Fruit fly (Drosophila melanogaster) whole organism, embryonic: ENCODE data around the gene CG44044.

Source experiments
- Blimp-1 ChIP-seq: fragments of 200-800 bp; sonication (Bioruptor generic); optimal IDR thresholded peaks from 3 replicates; lab custom pipeline; 2018; ENCODE audit warnings: missing biosample characterization, missing genetic modification characterization, mild to moderate bottlenecking, moderate library complexity, missing genetic modification reagents
- CG10321 ChIP-seq: fragments of 200-800 bp; sonication (Bioruptor generic); IDR thresholded peaks from 2 replicates; pipeline ENCODE4 v1.3.6; 2022; ENCODE audit warnings: missing biosample characterization, missing genetic modification characterization
- CG10565 ChIP-seq: fragments of 200-800 bp; sonication (Bioruptor generic); optimal IDR thresholded peaks from 3 replicates; lab custom pipeline; 2016; ENCODE audit warnings: missing biosample characterization, mild to moderate bottlenecking, missing genetic modification characterization
- CG10654 ChIP-seq: fragments of 200-800 bp; sonication (Bioruptor generic); optimal IDR thresholded peaks from 2 replicates; lab custom pipeline; 2016; ENCODE audit warnings: missing biosample characterization, missing genetic modification characterization
- CG11504 ChIP-seq: fragments of 200-800 bp; sonication (Bioruptor generic); optimal IDR thresholded peaks from 3 replicates; lab custom pipeline; 2019; ENCODE audit warnings: missing biosample characterization, mild to moderate bottlenecking, missing genetic modification characterization, moderate library complexity
- CG11723 ChIP-seq: fragments of 200-800 bp; sonication (Bioruptor generic); optimal IDR thresholded peaks from 2 replicates; lab custom pipeline; 2017; ENCODE audit warnings: missing biosample characterization, mild to moderate bottlenecking, missing genetic modification characterization
- CG12236 ChIP-seq: fragments of 200-800 bp; sonication (Bioruptor generic); optimal IDR thresholded peaks from 2 replicates; lab custom pipeline; 2016; ENCODE audit warnings: missing biosample characterization, missing genetic modification characterization
- CG12299 ChIP-seq: fragments of 200-800 bp; sonication (Bioruptor generic); optimal IDR thresholded peaks from 2 replicates; lab custom pipeline; 2018; ENCODE audit warnings: missing biosample characterization, mild to moderate bottlenecking, missing genetic modification characterization
- CG13424 ChIP-seq: fragments of 200-800 bp; sonication (Bioruptor generic); optimal IDR thresholded peaks from 2 replicates; lab custom pipeline; 2019; ENCODE audit warnings: missing biosample characterization, mild to moderate bottlenecking, missing genetic modification characterization, moderate library complexity
- CG15601 ChIP-seq: fragments of 200-800 bp; sonication (Bioruptor generic); optimal IDR thresholded peaks from 3 replicates; lab custom pipeline; 2019; ENCODE audit warnings: missing biosample characterization, mild to moderate bottlenecking, missing genetic modification characterization, moderate library complexity
- CG17802 ChIP-seq: fragments of 200-800 bp; sonication (Bioruptor generic); optimal IDR thresholded peaks from 2 replicates; lab custom pipeline; 2018; ENCODE audit warnings: missing biosample characterization, mild to moderate bottlenecking, missing genetic modification characterization, moderate library complexity
- CG2116 ChIP-seq: fragments of 200-800 bp; sonication (Bioruptor generic); optimal IDR thresholded peaks from 3 replicates; lab custom pipeline; 2018; ENCODE audit warnings: missing biosample characterization, mild to moderate bottlenecking, missing genetic modification characterization
- CG5180 ChIP-seq: fragments of 200-800 bp; sonication (Bioruptor generic); optimal IDR thresholded peaks from 3 replicates; lab custom pipeline; 2017; ENCODE audit warnings: missing biosample characterization, missing genetic modification characterization, mild to moderate bottlenecking, moderate library complexity, missing genetic modification reagents
- CG6791 ChIP-seq: fragments of 200-800 bp; sonication (Bioruptor generic); IDR thresholded peaks from 3 replicates; pipeline ENCODE4 v1.3.6; 2022; ENCODE audit warnings: missing biosample characterization, missing genetic modification characterization; ENCODE audit not compliant: partially characterized antibody
- CG7987 ChIP-seq: fragments of 200-800 bp; sonication (Bioruptor generic); optimal IDR thresholded peaks from 2 replicates; lab custom pipeline; 2018; ENCODE audit warnings: missing biosample characterization, mild to moderate bottlenecking, missing genetic modification characterization, moderate library complexity
- CG9817 ChIP-seq: fragments of 200-800 bp; sonication (Bioruptor generic); optimal IDR thresholded peaks from 2 replicates; lab custom pipeline; 2018; ENCODE audit warnings: missing biosample characterization, mild to moderate bottlenecking, missing genetic modification characterization, moderate library complexity
- Chrac-16 ChIP-seq: fragments of 200-800 bp; sonication (Bioruptor generic); optimal IDR thresholded peaks from 3 replicates; lab custom pipeline; 2016; ENCODE audit warnings: missing biosample characterization, missing genetic modification characterization
- HLH4C ChIP-seq: fragments of 200-800 bp; sonication (Bioruptor generic); IDR thresholded peaks from 3 replicates; pipeline ENCODE4 v1.3.6; 2022; ENCODE audit warnings: missing biosample characterization, missing genetic modification characterization; ENCODE audit not compliant: partially characterized antibody
- HLHmδ ChIP-seq: fragments of 200-800 bp; sonication (Bioruptor generic); optimal IDR thresholded peaks from 2 replicates; lab custom pipeline; 2018; ENCODE audit warnings: missing biosample characterization, mild to moderate bottlenecking, missing genetic modification characterization, moderate library complexity
- HmgZ ChIP-seq: fragments of 200-800 bp; sonication (Bioruptor generic); optimal IDR thresholded peaks from 2 replicates; lab custom pipeline; 2018; ENCODE audit warnings: missing biosample characterization, mild to moderate bottlenecking, missing genetic modification characterization
- Hsf ChIP-seq: fragments of 200-800 bp; sonication (Bioruptor generic); optimal IDR thresholded peaks from 3 replicates; lab custom pipeline; 2016; ENCODE audit warnings: missing biosample characterization, missing genetic modification characterization
- MBD-R2 ChIP-seq: fragments of 200-800 bp; sonication (Bioruptor generic); IDR thresholded peaks from 2 replicates; pipeline ENCODE4 v1.3.6; 2022; ENCODE audit warnings: missing biosample characterization, missing genetic modification characterization
- Nf-YC ChIP-seq: fragments of 200-800 bp; optimal IDR thresholded peaks from 3 replicates; lab custom pipeline; 2019; ENCODE audit warnings: missing biosample characterization, mild to moderate bottlenecking, missing genetic modification characterization, moderate library complexity
- NfI ChIP-seq: fragments of 200-800 bp; sonication (Bioruptor generic); optimal IDR thresholded peaks from 3 replicates; lab custom pipeline; 2018; ENCODE audit warnings: missing biosample characterization, mild to moderate bottlenecking, missing genetic modification characterization, moderate library complexity
- Rx ChIP-seq: fragments of 200-800 bp; sonication (Bioruptor generic); IDR thresholded peaks from 2 replicates; pipeline ENCODE4 v1.3.6; 2022; ENCODE audit warnings: missing biosample characterization, missing genetic modification characterization
- Sin3A ChIP-seq: fragments of >200 bp; optimal IDR thresholded peaks from 2 replicates; lab custom pipeline; 2018
- Trl ChIP-seq, 3 experiments: fragments of >200 bp in 2 of 3; fragments of 200-800 bp in 1 of 3; sonication (Bioruptor generic) in 1 of 3; optimal IDR thresholded peaks; 2 replicates in 1 of 3; 3 replicates in 2 of 3; lab custom pipeline; 2016 to 2017; ENCODE audit warnings: missing biosample characterization in 1 of 3, missing genetic modification characterization in 1 of 3
- abd-A ChIP-seq: fragments of 200-800 bp; sonication (Bioruptor generic); optimal IDR thresholded peaks from 3 replicates; lab custom pipeline; 2019; ENCODE audit warnings: missing biosample characterization, mild to moderate bottlenecking, missing genetic modification characterization, moderate library complexity
- bcd ChIP-seq: fragments of 200-800 bp; sonication (Bioruptor generic); optimal IDR thresholded peaks from 2 replicates; lab custom pipeline; 2017; ENCODE audit warnings: missing biosample characterization, mild to moderate bottlenecking, missing genetic modification characterization
- bsh ChIP-seq, 2 experiments: fragments of 200-800 bp; sonication (Bioruptor generic); optimal IDR thresholded peaks; 2 replicates each; lab custom pipeline; 2017 to 2018; ENCODE audit warnings: mild to moderate bottlenecking in 2 of 2, missing biosample characterization in 2 of 2, missing genetic modification characterization in 2 of 2, moderate library complexity in 1 of 2
- chinmo ChIP-seq: fragments of 200-800 bp; sonication (Bioruptor generic); IDR thresholded peaks from 4 replicates; pipeline ENCODE4 v1.3.6; 2022; ENCODE audit warnings: missing biosample characterization, missing genetic modification characterization; ENCODE audit not compliant: partially characterized antibody
- chm ChIP-seq: fragments of 200-800 bp; sonication (Bioruptor generic); IDR thresholded peaks from 2 replicates; pipeline ENCODE4 v1.3.6; 2022; ENCODE audit warnings: missing biosample characterization, missing genetic modification characterization
- corto ChIP-seq: fragments of 200-800 bp; sonication (Bioruptor generic); optimal IDR thresholded peaks from 2 replicates; lab custom pipeline; 2016; ENCODE audit warnings: missing biosample characterization, mild to moderate bottlenecking, missing genetic modification characterization, moderate library complexity
- crp ChIP-seq, 2 experiments: fragments of 200-800 bp; sonication (Bioruptor generic); optimal IDR thresholded peaks; 2 replicates in 1 of 2; 3 replicates in 1 of 2; lab custom pipeline; 2017; ENCODE audit warnings: missing biosample characterization in 2 of 2, missing genetic modification characterization in 2 of 2, mild to moderate bottlenecking in 1 of 2, moderate library complexity in 1 of 2
- da ChIP-seq: fragments of 200-800 bp; sonication (Bioruptor generic); optimal IDR thresholded peaks from 2 replicates; lab custom pipeline; 2016; ENCODE audit warnings: missing biosample characterization, missing genetic modification characterization
- danr ChIP-seq: fragments of 200-800 bp; sonication (Bioruptor generic); IDR thresholded peaks from 2 replicates; pipeline ENCODE4 v1.3.6; 2022; ENCODE audit warnings: missing biosample characterization, missing genetic modification characterization
- dmrt11E ChIP-seq: fragments of 200-800 bp; sonication (Bioruptor generic); optimal IDR thresholded peaks from 3 replicates; lab custom pipeline; 2018; ENCODE audit warnings: missing biosample characterization, mild to moderate bottlenecking, missing genetic modification characterization, moderate library complexity
- gem ChIP-seq: fragments of 200-800 bp; sonication (Bioruptor generic); optimal IDR thresholded peaks from 2 replicates; lab custom pipeline; 2019; ENCODE audit warnings: missing biosample characterization, mild to moderate bottlenecking, missing genetic modification characterization, moderate library complexity
- jumu ChIP-seq: fragments of 200-800 bp; sonication (Bioruptor generic); optimal IDR thresholded peaks from 3 replicates; lab custom pipeline; 2016; ENCODE audit warnings: missing biosample characterization, missing genetic modification characterization
- lilli ChIP-seq: fragments of 200-800 bp; sonication (Bioruptor generic); optimal IDR thresholded peaks from 3 replicates; lab custom pipeline; 2016; ENCODE audit warnings: missing biosample characterization, missing genetic modification characterization
- maf-S ChIP-seq: fragments of 200-800 bp; sonication (Bioruptor generic); optimal IDR thresholded peaks from 2 replicates; lab custom pipeline; 2016; ENCODE audit warnings: missing biosample characterization, missing genetic modification characterization
- sima ChIP-seq: fragments of 200-800 bp; sonication (Bioruptor generic); optimal IDR thresholded peaks from 2 replicates; lab custom pipeline; 2016; ENCODE audit warnings: missing biosample characterization, missing genetic modification characterization
- so ChIP-seq: fragments of 200-800 bp; sonication (Bioruptor generic); IDR thresholded peaks from 3 replicates; pipeline ENCODE4 v1.3.6; 2022; ENCODE audit warnings: missing biosample characterization, missing genetic modification characterization
- sug ChIP-seq: fragments of 200-800 bp; optimal IDR thresholded peaks from 2 replicates; lab custom pipeline; 2019; ENCODE audit warnings: missing biosample characterization, mild to moderate bottlenecking, missing genetic modification characterization, moderate library complexity
- unpg ChIP-seq: fragments of 200-800 bp; sonication (Bioruptor generic); optimal IDR thresholded peaks from 3 replicates; lab custom pipeline; 2018; ENCODE audit warnings: missing biosample characterization, mild to moderate bottlenecking, missing genetic modification characterization, moderate library complexity
- vfl ChIP-seq: fragments of 200-800 bp; sonication (Bioruptor generic); optimal IDR thresholded peaks from 2 replicates; lab custom pipeline; 2016; ENCODE audit warnings: missing biosample characterization, missing genetic modification characterization

Gene CG44044

dm6 chr3R:16280003-16280998 lies 41.3 kb upstream of the CG44044 start (continued):
- peak; percentile 92 for TF ChIP-seq abd-A (tag; lab: Kevin White, UChicago)
- TF ChIP-seq CG12299 = peak; percentile 99
- TF ChIP-seq so (GFP tag; lab: Robert Waterston, UW) = peak; percentile 99
- peak; percentile 99 for TF ChIP-seq chm (GFP tag; lab: Robert Waterston, UW)
- TF ChIP-seq lilli (GFP tag; lab: Kevin White, UChicago) = peak; percentile 99
- TF ChIP-seq sug (tag; lab: Kevin White, UChicago) = peak; percentile 98
- TF ChIP-seq CG10654 (GFP tag; lab: Kevin White, UChicago) = peak; percentile 99
- peak; percentile 99 for TF ChIP-seq danr (GFP tag; lab: Robert Waterston, UW)
- TF ChIP-seq CG2116 (GFP tag; lab: Kevin White, UChicago) = peak; percentile 93
- peak; percentile 79 to 99 for TF ChIP-seq Trl (optimal IDR thresholded peaks at IDR 0.05; lab: Kevin White, UChicago)
- peak; percentile 99 for TF ChIP-seq Trl (GFP tag; optimal IDR thresholded peaks at IDR 0.05; lab: Kevin White, UChicago)
- TF ChIP-seq da = peak; percentile 99
- peak; percentile 100 for TF ChIP-seq Chrac-16 (GFP tag; lab: Kevin White, UChicago)
- TF ChIP-seq CG15601 (tag; lab: Kevin White, UChicago) = peak; percentile 99
- peak; percentile 98 for TF ChIP-seq vfl
- peak; percentile 94 for TF ChIP-seq CG5180
- TF ChIP-seq sima = peak; percentile 98
- TF ChIP-seq CG10321 (GFP tag; lab: Robert Waterston, UW) = peak; percentile 91
- TF ChIP-seq CG13424 (tag; lab: Kevin White, UChicago) = peak; percentile 100
- TF ChIP-seq jumu = peak; percentile 99
- TF ChIP-seq Sin3A (lab: Kevin White, UChicago) = no peak
- TF ChIP-seq HmgZ (tag; lab: Kevin White, UChicago) = peak; percentile 100
- TF ChIP-seq CG12236 (GFP tag; lab: Kevin White, UChicago) = peak; percentile 99
- peak; percentile 100 for TF ChIP-seq dmrt11E
- TF ChIP-seq crp (GFP tag; optimal IDR thresholded peaks at IDR 0.05; lab: Kevin White, UChicago) = peak; percentile 72 to 77
- TF ChIP-seq CG11504 (tag; lab: Kevin White, UChicago) = peak; percentile 98
- peak; percentile 95 to 100 for TF ChIP-seq bsh (GFP tag; optimal IDR thresholded peaks at IDR 0.05; lab: Kevin White, UChicago)
- TF ChIP-seq maf-S (GFP tag; lab: Kevin White, UChicago) = peak; percentile 99
- TF ChIP-seq Nf-YC = peak; percentile 90
- peak; percentile 98 for TF ChIP-seq Blimp-1 (GFP tag; lab: Kevin White, UChicago)
- peak; percentile 100 for TF ChIP-seq Hsf (GFP tag; lab: Kevin White, UChicago)
- peak; percentile 99 for TF ChIP-seq CG11723 (GFP tag; lab: Kevin White, UChicago)
- TF ChIP-seq corto (GFP tag; lab: Kevin White, UChicago) = peak; percentile 99
- peak; percentile 96 for TF ChIP-seq CG7987
- TF ChIP-seq CG9817 = peak; percentile 99
- TF ChIP-seq Rx (GFP tag; lab: Robert Waterston, UW) = peak; percentile 99
- TF ChIP-seq NfI (GFP tag; lab: Kevin White, UChicago) = peak; percentile 99
- peak; percentile 100 for TF ChIP-seq unpg (GFP tag; lab: Kevin White, UChicago)
- peak; percentile 100 for TF ChIP-seq gem (tag; lab: Kevin White, UChicago)
- TF ChIP-seq bcd = peak; percentile 99
- peak; percentile 98 for TF ChIP-seq chinmo (GFP tag; lab: Robert Waterston, UW)
- no peak for TF ChIP-seq HLH4C (GFP tag; lab: Robert Waterston, UW)
- TF ChIP-seq CG17802 (tag; lab: Kevin White, UChicago) = peak; percentile 90
- TF ChIP-seq HLHmδ (GFP tag; lab: Kevin White, UChicago) = peak; percentile 27
- TF ChIP-seq CG6791 (GFP tag; lab: Robert Waterston, UW) = peak; percentile 37; the same call in 1 of the 3 replicates
- peak; percentile 99 for TF ChIP-seq MBD-R2 (GFP tag; lab: Robert Waterston, UW)
- TF ChIP-seq CG10565 (GFP tag; lab: Kevin White, UChicago) = peak; percentile 96
